Fruit fly (Drosophila melanogaster): ENCODE measurements around the gene CG2444.

Gene CG2444

dm6 chrX:11658181-11658842, 46.8 kb downstream of the CG2444 start:
- no peak for TF ChIP-seq CG8478 (optimal IDR thresholded peaks at IDR 0.05)
- TF ChIP-seq EcR (GFP tag; optimal IDR thresholded peaks at IDR 0.05): no peak
- no peak for TF ChIP-seq Dll (optimal IDR thresholded peaks at IDR 0.05)
- no peak for TF ChIP-seq pan (optimal IDR thresholded peaks at IDR 0.05)
- TF ChIP-seq psq (optimal IDR thresholded peaks at IDR 0.05): no peak
- TF ChIP-seq usp (GFP tag; optimal IDR thresholded peaks at IDR 0.05): no peak

dm6 chrX:11657140-11657539, 48.0 kb downstream of the CG2444 start:
- TF ChIP-seq EcR (GFP tag; optimal IDR thresholded peaks at IDR 0.05): no peak
- TF ChIP-seq Dll (optimal IDR thresholded peaks at IDR 0.05): no peak
- no peak for TF ChIP-seq pan (optimal IDR thresholded peaks at IDR 0.05)
- no peak for TF ChIP-seq usp (GFP tag; optimal IDR thresholded peaks at IDR 0.05)
- no peak for TF ChIP-seq CG8478 (optimal IDR thresholded peaks at IDR 0.05)

Measured in whole organism.